Worm (Caenorhabditis elegans): ENCODE measurements around the gene abf-4.

DNA sequence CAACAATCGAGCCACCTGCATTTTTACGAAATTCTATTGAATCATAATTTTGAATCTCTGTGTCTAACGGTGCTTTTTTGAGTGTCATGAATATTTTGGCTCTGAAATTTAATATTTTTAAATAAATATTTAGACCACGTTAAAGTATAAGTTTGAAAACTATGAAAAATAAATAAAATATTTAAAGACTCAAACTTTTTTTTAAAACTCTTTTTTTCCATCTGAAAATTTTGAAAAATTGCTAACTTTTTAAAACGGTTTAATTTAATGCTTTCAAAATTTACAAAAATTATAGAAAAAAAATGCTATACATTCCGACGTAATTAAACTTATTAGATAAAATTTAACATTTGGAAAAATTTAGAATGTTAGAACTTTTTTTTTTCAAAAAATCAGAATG, 14.1 kb downstream of the abf-4 start, which contains the start of gene slc-36.3:
- no peak for TF ChIP-seq dpl-1 (GFP tag; optimal IDR thresholded peaks at IDR 0.05)
- TF ChIP-seq mdl-1 (tag; optimal IDR thresholded peaks at IDR 0.05): no peak
- no peak for TF ChIP-seq zag-1 (tag; optimal IDR thresholded peaks at IDR 0.05)
